Fruit fly (Drosophila melanogaster): ENCODE measurements around the gene MFS9.

Gene MFS9

DNA sequence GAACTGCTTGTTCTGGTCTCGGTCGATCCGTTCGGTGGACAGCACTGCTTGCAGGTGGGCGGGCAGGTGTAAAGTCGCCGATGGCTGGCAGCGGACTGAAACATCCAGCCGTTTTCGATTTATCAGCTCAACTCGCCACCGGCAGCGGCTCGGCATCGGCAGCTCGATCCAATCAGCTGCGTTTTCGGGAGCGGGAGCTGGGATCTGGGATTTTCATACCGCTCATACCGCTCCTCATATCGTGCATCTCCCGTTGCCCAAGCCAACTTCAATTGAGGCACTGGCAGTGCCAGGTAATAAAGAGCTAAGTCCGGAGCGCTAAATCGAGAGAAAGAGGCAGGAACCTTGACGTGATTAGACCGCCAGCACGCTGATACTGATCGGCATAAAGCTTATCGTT, at the start of gene MFS9:
MFS9 (minus strand) TSS at position 101 of the 400 bp plus-strand sequence.
- TF ChIP-seq noc (tag; optimal IDR thresholded peaks at IDR 0.05) = no peak

DNA sequence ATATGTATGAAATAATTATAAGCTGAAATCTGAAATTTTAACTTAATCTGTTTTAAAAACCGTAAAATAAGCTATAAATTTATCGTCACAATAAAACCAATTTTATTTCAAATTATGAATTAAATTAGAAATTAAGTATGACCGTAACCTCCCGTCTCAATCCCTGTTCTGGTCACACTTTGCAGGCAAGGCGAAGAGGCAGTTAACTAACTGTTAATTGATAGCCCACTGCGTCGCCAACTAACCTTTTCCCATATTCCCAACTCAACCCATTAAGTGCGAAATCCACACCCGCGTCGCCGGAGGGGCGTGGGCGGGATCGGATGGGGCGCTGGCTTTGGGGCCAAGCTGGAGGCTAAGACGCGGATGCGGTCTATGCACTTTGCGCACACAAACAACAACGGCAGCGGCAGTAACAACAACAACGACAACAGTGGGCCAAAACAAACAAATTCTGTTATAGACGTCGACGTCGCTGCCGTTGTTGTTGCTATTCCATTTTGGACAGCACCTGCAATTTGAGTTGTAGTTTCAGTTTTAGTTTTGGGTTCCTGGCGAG, 48.5 kb upstream of the MFS9 start, which contains the start of gene CG5191:
CG5191 (plus strand) TSS at position 198 of the 559 bp plus-strand sequence.
- TF ChIP-seq noc (tag; optimal IDR thresholded peaks at IDR 0.05) = no peak

DNA sequence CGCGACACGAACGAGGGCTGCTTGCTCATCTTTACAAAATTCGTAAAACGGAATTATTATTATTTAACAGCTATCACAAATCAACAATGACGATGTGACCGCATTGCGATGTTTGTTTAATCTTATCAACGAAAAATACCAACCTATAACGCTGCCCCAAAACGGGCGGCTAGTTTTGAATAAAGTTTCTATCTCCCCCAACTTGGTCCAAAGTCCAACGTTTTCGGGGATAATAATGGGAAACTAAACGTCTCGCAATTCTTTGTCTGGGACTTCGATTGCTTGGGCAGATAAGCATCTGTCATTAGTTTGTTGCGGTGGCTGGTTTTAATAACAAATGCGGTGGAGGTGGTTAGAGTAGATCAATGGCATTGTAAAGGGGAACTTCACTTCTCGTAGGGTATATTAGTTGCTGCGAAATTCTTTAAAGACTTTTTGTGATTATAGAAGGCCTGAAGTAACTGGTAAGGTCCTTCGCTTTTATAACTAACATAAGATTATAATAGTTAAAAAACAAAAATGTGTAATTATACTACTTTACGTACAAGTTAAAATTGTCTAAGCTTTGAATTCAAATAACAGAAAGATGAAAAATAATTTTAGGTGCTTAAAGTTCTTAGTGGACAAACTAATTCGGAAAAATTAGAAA, 47.9 kb upstream of the MFS9 start, which contains the start of gene CG15922:
CG15922 (minus strand) TSS at position 262 of the 649 bp plus-strand sequence.
- no peak for TF ChIP-seq noc (tag; optimal IDR thresholded peaks at IDR 0.05)

DNA sequence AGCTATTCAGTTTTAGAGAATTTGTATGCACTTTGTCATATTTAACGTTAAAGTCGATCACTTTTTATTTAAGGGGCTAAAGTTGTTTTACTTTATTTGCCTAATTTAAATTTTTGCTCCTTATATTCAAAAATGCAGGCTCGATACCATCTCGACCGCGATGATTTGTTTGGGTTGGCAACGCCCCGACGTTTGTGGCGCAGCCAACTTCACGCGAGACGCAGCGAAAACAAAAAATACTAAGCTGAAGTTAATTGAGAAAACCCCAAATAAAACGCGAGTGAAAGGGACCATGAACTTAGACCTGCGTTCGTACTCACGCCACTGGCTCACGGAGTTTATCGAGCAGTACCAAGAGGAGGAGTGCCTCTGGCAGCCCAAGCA, 45.8 kb upstream of the MFS9 start:
- no peak for TF ChIP-seq noc (tag; optimal IDR thresholded peaks at IDR 0.05)

DNA sequence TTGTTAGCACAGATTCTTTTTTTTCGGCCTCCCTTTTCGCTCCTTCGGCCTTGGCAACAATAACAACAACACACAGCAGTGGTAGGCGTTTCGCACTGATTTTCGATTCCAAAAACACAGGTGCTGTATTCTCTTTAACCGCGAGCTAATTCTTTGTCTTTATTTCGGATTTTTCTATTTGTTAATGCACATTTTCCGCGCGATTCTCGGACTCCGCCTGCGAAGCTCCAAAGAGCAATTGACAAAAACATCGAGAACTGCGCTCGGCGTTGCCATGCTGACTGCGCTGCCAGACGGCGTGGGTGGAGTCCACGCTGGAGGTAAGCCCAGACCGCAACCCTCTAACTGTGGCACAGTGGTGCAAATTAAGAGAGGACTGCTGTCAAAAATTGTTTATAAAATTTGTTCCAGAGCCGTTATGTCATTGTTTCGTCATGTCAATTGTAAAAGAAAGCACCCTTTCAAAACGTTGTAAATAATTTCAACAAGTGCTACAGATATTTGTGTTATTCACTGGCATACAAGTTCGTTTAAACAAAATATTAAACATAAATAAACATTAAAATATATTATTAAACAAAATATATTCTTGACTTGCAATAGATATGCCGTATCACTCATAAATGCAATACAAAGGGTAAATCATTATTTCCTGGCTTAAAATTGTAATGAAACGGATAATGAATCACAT, 45.3 kb upstream of the MFS9 start, which contains the start of the genes DPCoAC and CG5180:
DPCoAC (minus strand) TSS at position 253 of the 691 bp plus-strand sequence.
CG5180 (plus strand) TSS at position 516 of the 691 bp plus-strand sequence.
- TF ChIP-seq noc (tag; optimal IDR thresholded peaks at IDR 0.05) = peak; percentile 36

DNA sequence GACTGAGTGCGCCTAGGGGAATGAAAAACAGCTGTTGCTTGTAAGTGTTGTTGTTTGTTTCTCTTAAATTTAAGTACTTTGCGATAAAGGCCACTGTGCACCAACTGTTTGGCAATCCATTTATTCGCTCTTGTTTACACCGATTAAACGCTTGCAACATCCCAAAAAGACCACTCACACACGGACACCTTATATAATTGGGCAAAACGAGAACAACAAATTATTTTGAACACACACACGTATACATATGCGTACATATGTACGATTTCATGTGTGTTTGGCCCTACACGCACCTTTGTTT, 44.8 kb upstream of the MFS9 start:
- TF ChIP-seq noc (tag; optimal IDR thresholded peaks at IDR 0.05) = no peak

DNA sequence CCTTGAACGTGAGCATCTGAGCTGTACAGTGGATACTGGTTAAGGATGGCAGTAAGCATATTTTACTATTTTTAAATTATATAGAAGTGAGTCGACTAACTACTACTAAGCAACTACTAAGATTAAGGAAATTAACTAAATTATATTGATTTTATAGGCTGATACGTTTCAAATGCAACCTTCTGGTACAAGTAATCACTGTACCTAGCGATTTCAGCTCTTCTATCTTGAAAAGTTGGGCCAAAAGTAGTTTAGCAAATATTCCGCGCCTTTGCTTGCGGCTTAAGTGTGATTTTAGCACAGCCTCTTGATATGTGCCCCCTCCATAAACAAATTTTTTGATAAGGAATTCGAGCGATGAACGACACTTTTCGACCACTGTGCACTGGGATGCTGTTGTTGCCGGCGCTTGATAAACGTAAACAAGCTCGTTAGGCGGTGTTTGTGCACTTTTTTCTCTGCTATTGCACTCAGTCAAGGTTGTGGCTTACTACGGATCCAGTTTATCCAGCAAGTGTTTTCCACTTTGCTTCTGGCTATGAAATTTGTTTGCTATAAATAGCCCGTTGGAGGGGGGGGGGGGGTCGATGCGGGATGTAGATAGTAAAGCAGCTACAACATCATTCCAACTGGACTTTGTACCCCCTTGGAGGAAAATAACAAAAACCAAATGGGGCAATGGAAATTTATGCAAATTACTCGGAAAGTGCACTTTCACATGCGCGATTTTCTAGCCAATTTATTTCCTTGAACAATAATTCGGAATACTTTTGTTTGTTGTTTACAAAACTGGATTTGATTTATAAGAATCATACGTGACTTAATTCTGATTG, 44.2 kb upstream of the MFS9 start:
- TF ChIP-seq noc (tag; optimal IDR thresholded peaks at IDR 0.05) = peak; percentile 87

DNA sequence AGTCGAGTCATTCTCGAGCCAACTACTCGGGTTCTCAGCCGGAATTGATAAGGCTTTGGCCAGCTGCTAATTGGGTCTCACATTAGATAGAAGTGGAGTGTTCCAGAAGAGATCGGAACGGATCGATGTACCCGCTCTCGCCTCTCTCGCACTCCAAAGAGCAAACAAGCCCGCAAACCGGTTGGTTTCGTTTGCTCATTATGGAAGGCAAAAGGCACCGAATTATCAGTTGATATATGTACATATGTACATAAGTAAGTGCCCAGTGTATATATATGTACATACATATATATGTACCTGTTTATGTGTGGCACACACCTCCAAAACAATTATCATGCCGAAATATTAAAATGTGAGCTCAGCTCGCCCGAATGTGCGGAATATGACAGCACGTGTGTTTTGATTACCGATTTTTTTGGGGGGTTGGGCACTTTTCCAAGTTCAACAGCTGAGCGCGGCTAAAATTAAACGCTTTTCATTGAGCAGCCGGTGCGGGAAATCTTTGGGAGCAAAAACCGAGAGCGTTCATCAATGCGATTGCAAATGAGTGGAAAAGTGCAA, 43.5 kb upstream of the MFS9 start:
- TF ChIP-seq noc (tag; optimal IDR thresholded peaks at IDR 0.05) = no peak

DNA sequence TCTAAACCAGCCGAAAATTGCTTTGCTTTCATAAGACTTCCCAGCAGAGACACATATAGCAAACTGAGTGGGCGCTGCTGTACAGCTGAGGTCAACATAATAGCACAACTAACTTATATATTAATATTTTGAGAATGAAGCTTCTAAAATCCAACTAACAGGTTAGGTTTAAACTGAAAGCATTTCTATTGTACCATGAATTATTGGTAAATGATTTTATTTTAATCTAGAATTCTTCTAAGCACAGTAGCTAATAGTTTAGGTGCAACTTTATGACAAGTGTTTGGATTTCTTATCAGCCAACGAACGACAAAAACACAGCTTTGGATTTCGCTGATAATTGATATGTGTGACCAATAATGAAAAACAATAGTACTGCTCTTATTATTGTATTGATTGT, 42.8 kb upstream of the MFS9 start:
- peak; percentile 39 for TF ChIP-seq noc (tag; optimal IDR thresholded peaks at IDR 0.05)

DNA sequence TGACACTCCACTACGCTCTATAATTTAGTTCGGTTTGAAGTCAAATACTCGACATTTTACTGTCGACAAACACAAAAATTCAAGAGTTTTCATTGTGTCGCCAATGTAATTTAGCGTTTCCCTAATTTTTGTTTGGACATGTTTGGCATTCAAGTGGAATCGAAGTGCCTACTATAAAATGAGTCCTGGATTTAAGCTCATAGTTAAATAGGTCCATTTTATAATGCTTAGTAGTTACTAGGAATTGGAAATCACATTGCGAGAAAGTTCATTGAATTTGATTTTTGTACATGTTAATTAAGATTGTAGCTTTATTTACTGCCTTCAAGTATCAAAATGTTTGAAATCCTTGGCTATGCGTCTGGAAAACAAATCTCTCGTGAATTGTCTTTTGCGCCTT, 42.0 kb upstream of the MFS9 start, which contains the start of gene att-ORFB:
att-ORFB (minus strand) TSS at position 101 of the 400 bp plus-strand sequence.
- no peak for TF ChIP-seq noc (tag; optimal IDR thresholded peaks at IDR 0.05)

DNA sequence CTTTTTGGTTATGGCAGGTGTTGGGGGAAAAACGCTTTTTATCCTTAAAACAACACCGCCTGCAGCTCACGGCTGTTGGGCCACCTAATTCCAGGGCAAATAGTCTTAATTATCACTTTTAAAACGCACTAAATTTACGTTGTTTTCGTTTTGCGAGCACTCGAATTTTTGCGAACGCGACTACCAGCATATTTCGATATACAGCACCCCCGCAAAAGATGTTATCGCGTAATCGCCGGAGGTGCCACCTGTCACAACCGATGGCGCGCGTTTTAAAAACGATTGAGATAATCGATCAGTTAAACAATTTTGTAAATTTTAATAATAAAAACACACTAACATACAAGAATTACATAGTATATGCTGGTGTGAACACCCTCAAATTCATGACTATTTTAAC, 39.8 kb upstream of the MFS9 start, which contains the start of gene Stat92E:
Stat92E (minus strand) TSS at position 219 of the 400 bp plus-strand sequence.
- TF ChIP-seq noc (tag; optimal IDR thresholded peaks at IDR 0.05) = no peak

DNA sequence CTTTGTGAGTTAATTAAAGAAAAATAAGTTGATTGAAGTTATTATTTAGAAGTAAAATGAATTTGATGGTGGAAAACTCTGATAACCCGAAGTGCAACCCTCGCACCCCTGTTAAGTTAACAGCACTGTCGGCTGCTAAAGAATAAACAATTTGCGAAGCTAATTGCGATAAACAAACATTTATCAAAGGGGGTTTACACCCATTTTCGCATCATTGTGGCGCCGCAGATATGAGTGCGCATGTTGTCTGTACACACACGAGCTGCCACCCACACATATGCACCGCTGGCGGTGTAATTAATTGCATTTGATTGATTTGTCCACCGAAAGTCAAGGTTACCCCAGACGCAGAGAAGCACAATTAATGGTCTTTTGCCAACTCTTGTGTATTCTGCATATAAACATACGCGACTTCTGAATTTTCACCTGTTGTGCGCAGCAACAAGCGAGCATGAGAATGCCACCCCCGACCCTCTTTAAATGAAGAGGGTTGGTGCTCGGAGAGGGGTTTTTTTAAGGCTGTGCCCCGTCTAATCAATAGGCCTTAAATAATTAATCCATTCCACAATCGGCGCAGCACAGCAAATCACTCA, 39.3 kb upstream of the MFS9 start:
- TF ChIP-seq noc (tag; optimal IDR thresholded peaks at IDR 0.05) = no peak

DNA sequence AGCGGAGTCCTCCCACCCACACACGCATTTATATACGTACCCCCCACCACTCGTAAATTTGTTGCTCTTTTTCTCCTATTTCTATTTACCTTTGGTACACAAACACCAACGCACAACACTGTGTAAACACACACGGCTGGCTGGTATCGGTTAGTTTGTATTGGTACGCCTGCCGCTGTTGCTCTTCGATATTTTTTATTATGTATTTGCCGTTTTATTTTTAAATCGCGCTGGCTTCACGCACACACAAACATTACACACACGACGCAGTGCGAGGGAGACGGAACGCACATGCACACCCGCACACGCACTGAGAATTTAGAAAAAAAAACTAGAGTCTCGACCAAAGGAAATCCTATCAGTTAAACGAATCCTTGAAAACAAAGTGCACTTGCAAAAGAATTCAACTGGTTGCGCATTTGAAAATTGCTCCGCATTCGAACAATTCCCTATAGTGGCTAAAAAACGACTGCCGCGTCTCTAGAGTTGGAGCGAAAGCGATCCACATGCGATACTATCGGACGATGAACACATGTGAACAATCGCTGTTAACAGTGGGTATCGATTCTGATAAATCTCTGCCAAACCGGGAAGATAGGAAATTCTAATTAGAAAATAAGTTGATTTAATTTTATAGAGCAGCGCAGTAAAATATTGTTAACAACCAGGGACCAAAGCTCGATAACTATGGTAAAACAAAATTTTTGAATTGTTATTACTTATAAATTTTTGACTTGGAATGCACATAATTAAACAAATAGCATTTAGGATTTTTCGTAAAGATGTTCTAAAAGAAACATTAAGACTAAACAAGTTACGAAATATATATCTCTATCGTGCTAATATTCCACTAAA, 38.6 kb upstream of the MFS9 start:
- peak; percentile 69 for TF ChIP-seq noc (tag; optimal IDR thresholded peaks at IDR 0.05)
